Fruit fly (Drosophila melanogaster): ENCODE results near the gene SPE.

SPE gene

DNA sequence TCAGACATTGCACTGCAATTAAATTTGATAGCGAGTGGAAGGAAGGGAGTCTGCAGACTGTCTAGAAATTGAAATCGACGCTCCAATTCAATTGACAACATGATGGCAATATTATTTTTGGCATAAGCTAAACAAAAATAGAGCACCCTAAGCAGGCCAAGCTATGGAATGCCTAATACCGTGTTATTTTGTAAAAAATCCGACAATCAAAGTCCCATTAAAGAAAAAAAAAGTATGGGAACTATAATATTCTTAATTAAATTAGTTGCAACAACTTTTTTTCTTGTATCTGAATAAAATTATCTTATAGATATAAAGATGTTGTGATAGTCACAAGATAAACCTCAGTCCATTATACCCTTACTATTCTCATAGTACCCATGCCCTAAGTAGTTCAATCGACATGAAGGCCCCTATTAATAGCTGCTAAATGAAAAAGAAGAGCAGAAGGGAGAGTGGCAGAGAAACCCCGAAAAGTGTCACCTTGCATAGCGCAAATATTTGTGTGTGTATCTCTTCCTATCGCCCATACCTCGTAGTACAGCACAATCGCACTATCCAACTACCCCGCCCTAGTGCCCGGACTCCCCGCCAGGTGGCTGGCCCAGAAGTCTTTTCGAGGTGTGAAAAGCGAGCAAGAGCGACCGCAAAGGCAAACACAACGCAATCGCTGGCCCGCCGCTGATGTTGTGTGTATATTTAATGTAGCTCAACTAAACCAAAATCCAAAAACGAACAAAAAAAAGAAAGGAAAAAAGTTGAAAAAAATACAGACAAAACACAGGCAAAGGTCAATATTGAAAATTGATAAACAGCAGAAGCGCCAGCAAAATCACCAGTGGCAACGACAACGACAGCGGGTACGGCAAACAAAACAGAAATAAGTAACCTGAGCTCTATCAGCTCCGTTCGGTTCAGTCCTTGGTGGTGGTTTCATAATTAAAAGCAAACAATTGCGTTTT, 28.4 kb upstream of the SPE start (continued):
- TF ChIP-seq topi (GFP tag; optimal IDR thresholded peaks at IDR 0.05) (no peak), CG3919 (GFP tag; optimal IDR thresholded peaks at IDR 0.05) (peak; percentile 29), Lpt (GFP tag; optimal IDR thresholded peaks at IDR 0.05) (no peak), Eip93F (GFP tag; optimal IDR thresholded peaks at IDR 0.05) (no peak), CG6792 (GFP tag; optimal IDR thresholded peaks at IDR 0.05) (peak; percentile 44), Eip75B (GFP tag; optimal IDR thresholded peaks at IDR 0.05) (no peak), acj6 (GFP tag; optimal IDR thresholded peaks at IDR 0.05) (peak; percentile 4), Smox (GFP tag; optimal IDR thresholded peaks at IDR 0.05) (no peak), net (GFP tag; optimal IDR thresholded peaks at IDR 0.05) (peak; percentile 24), Eip78C (GFP tag) (peak; percentile 57), fkh (GFP tag; optimal IDR thresholded peaks at IDR 0.05) (peak; percentile 99)

DNA sequence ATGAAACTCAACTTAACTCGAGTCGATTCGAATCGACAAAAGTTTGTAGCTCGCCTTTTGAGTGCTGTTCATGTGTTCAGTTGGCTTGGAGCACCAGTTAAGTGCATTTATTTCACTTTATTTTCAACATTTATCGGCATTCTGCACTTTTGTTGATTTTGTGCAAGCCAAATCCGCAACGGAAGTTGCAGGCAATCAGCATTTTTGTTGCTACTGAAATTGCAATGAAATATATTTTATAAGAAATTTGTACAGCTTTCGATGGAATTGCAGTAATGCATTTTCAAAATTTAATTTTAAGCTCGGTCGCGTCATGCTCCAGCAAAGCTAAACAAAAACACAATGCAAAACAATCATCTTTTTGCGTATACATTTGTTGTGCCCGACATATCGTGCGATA, 27.1 kb upstream of the SPE start:
- no peak for TF ChIP-seq CG6163 (GFP tag; IDR thresholded peaks at IDR 0.05)
- no peak for TF ChIP-seq CG8119 (GFP tag; IDR thresholded peaks at IDR 0.05)

- 0 out of 2 replicates have a peak, but pooled peaks have one; percentile 12 for TF ChIP-seq CG15336 (GFP tag; IDR thresholded peaks at IDR 0.05)
- no peak for TF ChIP-seq spab (GFP tag; optimal IDR thresholded peaks at IDR 0.05)
- peak; percentile 13 for TF ChIP-seq CG32006 (GFP tag; optimal IDR thresholded peaks at IDR 0.05)
These were observed 26.5 kb upstream of the SPE start for dm6 chr3R:23659598-23659997.

DNA sequence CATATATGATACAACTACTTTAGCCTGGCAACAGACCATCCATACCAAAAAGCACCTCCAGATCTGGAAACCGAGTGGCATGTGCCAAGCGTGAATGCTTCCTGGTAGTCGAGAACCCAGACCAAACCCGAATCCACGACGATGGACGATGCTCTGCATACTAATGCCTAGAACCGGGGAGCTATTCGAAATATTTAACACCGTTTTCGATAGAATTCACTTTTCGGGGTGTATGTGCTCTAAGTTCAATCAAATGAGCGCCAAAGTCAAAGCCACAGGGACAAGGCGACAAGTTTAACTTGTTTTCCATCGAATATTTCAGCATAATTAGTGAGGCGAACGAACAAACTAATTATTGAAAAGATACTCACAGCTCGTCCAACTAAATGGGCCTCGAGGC, 23.3 kb upstream of the SPE start:
- TF ChIP-seq Blimp-1 (GFP tag; optimal IDR thresholded peaks at IDR 0.05) = no peak
- peak; percentile 26 for TF ChIP-seq Eip78C (GFP tag)

DNA sequence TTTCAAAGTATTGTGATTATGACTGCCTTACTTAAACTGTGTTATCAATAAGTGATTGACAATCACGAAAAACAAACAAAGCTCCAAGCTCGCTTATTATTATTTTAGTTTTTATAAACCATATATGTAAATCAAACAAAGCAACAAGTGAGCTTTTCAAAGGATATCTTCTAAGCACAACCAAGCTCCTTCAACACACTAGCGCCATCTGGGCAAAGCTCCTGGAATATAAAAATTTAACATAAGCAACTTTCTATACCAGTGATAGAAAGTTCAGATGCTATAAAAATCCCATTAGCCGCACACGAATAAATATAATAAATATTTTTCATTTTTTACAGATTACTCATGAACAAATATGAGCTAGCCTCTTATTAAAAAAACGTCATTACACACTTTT, 21.6 kb upstream of the SPE start:
- TF ChIP-seq CG34406 (GFP tag; optimal IDR thresholded peaks at IDR 0.05) (no peak), Eip78C (GFP tag) (peak; percentile 38)

DNA sequence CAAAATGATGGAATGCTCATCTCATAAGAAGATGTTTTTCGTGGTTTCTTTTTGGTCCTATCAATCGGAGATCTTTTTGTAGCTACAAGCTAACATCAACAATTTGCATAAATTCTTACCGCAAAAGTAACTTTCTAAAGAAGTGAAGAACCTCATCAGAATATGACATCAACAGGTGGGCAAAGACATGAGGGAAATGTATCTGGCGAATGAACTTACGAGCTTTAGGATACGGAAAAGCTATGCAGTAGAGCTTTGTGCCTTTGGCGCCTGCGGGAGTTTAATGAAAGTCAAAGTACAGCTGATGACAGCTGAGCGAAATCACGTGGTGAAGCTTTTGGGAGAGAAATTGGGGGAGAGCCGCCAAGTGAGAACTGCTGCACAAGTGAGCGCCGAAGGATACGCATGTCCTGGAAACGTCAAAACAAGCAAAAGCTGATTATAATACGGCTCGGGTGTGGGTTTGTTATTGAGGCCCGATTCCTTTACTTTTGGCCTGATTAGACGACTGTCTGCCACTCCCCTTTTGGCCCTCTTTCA, 19.3 kb upstream of the SPE start:
- TF ChIP-seq Eip78C (GFP tag) (peak; percentile 38), CG8119 (GFP tag; IDR thresholded peaks at IDR 0.05) (no peak)

- no peak for TF ChIP-seq CG6854 (GFP tag; optimal IDR thresholded peaks at IDR 0.05)
- TF ChIP-seq CG32006 (GFP tag; optimal IDR thresholded peaks at IDR 0.05) = peak; percentile 49
- peak; percentile 26 for TF ChIP-seq Hr4 (GFP tag; optimal IDR thresholded peaks at IDR 0.05)
- no peak for TF ChIP-seq CG8119 (GFP tag; IDR thresholded peaks at IDR 0.05)
- peak; percentile 85 for TF ChIP-seq svp (GFP tag)
- peak; percentile 74 for TF ChIP-seq Eip78C (GFP tag)
- no peak for TF ChIP-seq Gug (GFP tag; IDR thresholded peaks at IDR 0.05)
- peak; percentile 16 for TF ChIP-seq topi (GFP tag; optimal IDR thresholded peaks at IDR 0.05)
- TF ChIP-seq Eip93F (GFP tag; optimal IDR thresholded peaks at IDR 0.05) = no peak
- no peak for TF ChIP-seq Sox102F (GFP tag; optimal IDR thresholded peaks at IDR 0.05)
- no peak for TF ChIP-seq dac (GFP tag; optimal IDR thresholded peaks at IDR 0.05)
- peak; percentile 5 for TF ChIP-seq esn (GFP tag; optimal IDR thresholded peaks at IDR 0.05)
- peak; percentile 6 for TF ChIP-seq pdm3 (GFP tag; optimal IDR thresholded peaks at IDR 0.05)
These were observed 18.6 kb upstream of the SPE start for dm6 chr3R:23667451-23667850.

DNA sequence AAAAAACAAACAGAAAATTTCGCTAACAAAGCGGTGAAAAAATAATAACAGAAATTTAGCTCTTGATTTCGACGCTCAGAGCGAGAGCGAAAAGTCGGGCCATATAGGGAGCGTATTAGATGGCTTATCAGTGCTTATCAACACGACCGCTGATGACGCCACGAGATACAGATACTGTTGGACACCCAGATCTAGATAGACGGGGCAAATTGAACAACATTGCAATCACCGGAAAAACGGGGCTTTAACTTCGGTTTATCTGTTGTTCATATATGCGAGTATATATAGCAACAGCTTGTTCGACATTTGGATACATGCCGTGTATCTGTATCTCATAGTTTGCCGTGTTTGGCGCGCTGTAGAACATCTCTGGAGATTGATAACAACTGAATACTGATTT, 17.5 kb upstream of the SPE start:
- TF ChIP-seq svp (GFP tag) (peak; percentile 32), net (GFP tag; optimal IDR thresholded peaks at IDR 0.05) (no peak), vri (GFP tag; optimal IDR thresholded peaks at IDR 0.05) (peak; percentile 13), CG32006 (GFP tag; optimal IDR thresholded peaks at IDR 0.05) (no peak)

Data from whole organism, prepupa.